Fruit fly (Drosophila melanogaster) whole organism, embryonic: Measurements from ENCODE around the gene CG4291.
A peak's percentile ranks its signal among the peaks of the same experiment; 100 is the strongest.

Source experiments
- Ada2b ChIP-seq: fragments of 200-800 bp; sonication (Bioruptor generic); IDR thresholded peaks from 2 replicates; pipeline ENCODE4 v1.3.6; 2022; ENCODE audit warnings: missing biosample characterization, missing genetic modification characterization
- Awh ChIP-seq: fragments of 200-800 bp; sonication (Bioruptor generic); IDR thresholded peaks from 2 replicates; pipeline ENCODE4, ENCODE4 v1.3.6; 2022; ENCODE audit warnings: missing biosample characterization, missing genetic modification characterization
- Bdp1 ChIP-seq: fragments of 200-800 bp; sonication (Bioruptor generic); optimal IDR thresholded peaks from 3 replicates; lab custom pipeline; 2016; ENCODE audit warnings: missing biosample characterization, missing genetic modification characterization
- CG10209 ChIP-seq: fragments of 200-800 bp; sonication (Bioruptor generic); optimal IDR thresholded peaks from 3 replicates; lab custom pipeline; 2017; ENCODE audit warnings: missing biosample characterization, mild to moderate bottlenecking, missing genetic modification characterization, missing genetic modification reagents
- CG10462 ChIP-seq: fragments of 200-800 bp; sonication (Bioruptor generic); optimal IDR thresholded peaks from 2 replicates; lab custom pipeline; 2016; ENCODE audit warnings: missing biosample characterization, missing genetic modification characterization
- CG10543 ChIP-seq: fragments of 200-800 bp; sonication (Bioruptor generic); optimal IDR thresholded peaks from 3 replicates; lab custom pipeline; 2017; ENCODE audit warnings: missing biosample characterization, mild to moderate bottlenecking, missing genetic modification characterization, moderate library complexity
- CG12155 ChIP-seq: fragments of 200-800 bp; sonication (Bioruptor generic); optimal IDR thresholded peaks from 3 replicates; lab custom pipeline; 2016; ENCODE audit warnings: missing biosample characterization, missing genetic modification characterization
- CG13287 ChIP-seq: fragments of 200-800 bp; sonication (Bioruptor generic); IDR thresholded peaks from 2 replicates; pipeline ENCODE4 v1.3.6; 2022; ENCODE audit warnings: missing biosample characterization, missing genetic modification characterization; ENCODE audit not compliant: partially characterized antibody
- CG14667 ChIP-seq: fragments of 200-800 bp; sonication (Bioruptor generic); IDR thresholded peaks from 2 replicates; pipeline ENCODE4 v1.3.6; 2022; ENCODE audit warnings: missing biosample characterization, missing genetic modification characterization
- CG14860 ChIP-seq: fragments of 200-800 bp; sonication (Bioruptor generic); IDR thresholded peaks from 3 replicates; pipeline ENCODE4 v1.3.6; 2022; ENCODE audit warnings: missing biosample characterization, missing genetic modification characterization; ENCODE audit not compliant: partially characterized antibody
- CG17361 ChIP-seq: fragments of 200-800 bp; sonication (Bioruptor generic); IDR thresholded peaks from 3 replicates; pipeline ENCODE4 v1.3.6; 2022; ENCODE audit warnings: missing biosample characterization, missing genetic modification characterization
- CG17385 ChIP-seq: fragments of 200-800 bp; sonication (Bioruptor generic); optimal IDR thresholded peaks from 3 replicates; lab custom pipeline; 2018; ENCODE audit warnings: missing biosample characterization, mild to moderate bottlenecking, missing genetic modification characterization
- CG2199 ChIP-seq: fragments of 200-800 bp; sonication (Bioruptor generic); IDR thresholded peaks from 3 replicates; pipeline ENCODE4 v1.3.6; 2022; ENCODE audit warnings: missing biosample characterization, missing genetic modification characterization
- CG2678 ChIP-seq: fragments of 200-800 bp; sonication (Bioruptor generic); optimal IDR thresholded peaks from 3 replicates; lab custom pipeline; 2019; ENCODE audit warnings: missing biosample characterization, mild to moderate bottlenecking, missing genetic modification characterization, moderate library complexity
- CG2712 ChIP-seq: fragments of 200-800 bp; optimal IDR thresholded peaks from 3 replicates; lab custom pipeline; 2019; ENCODE audit warnings: missing biosample characterization, mild to moderate bottlenecking, missing genetic modification characterization, moderate library complexity
- CG3847 ChIP-seq: fragments of 200-800 bp; sonication (Bioruptor generic); IDR thresholded peaks from 2 replicates; pipeline ENCODE4 v1.3.6; 2022; ENCODE audit warnings: missing biosample characterization, missing genetic modification characterization
- CG4360 ChIP-seq: fragments of 200-800 bp; sonication (Bioruptor generic); IDR thresholded peaks from 2 replicates; pipeline ENCODE4 v1.3.6; 2022; ENCODE audit warnings: missing biosample characterization, missing genetic modification characterization
- CG5953 ChIP-seq: fragments of 200-800 bp; sonication (Bioruptor generic); IDR thresholded peaks from 2 replicates; pipeline ENCODE4 v1.3.6; 2022; ENCODE audit warnings: missing biosample characterization, missing genetic modification characterization
- CG6689 ChIP-seq: fragments of 200-800 bp; sonication (Bioruptor generic); IDR thresholded peaks from 2 replicates; pipeline ENCODE4 v1.3.6; 2022; ENCODE audit warnings: missing biosample characterization, missing genetic modification characterization
- CG9437 ChIP-seq: fragments of 200-800 bp; sonication (Bioruptor generic); optimal IDR thresholded peaks from 2 replicates; lab custom pipeline; 2018; ENCODE audit warnings: missing biosample characterization, mild to moderate bottlenecking, missing genetic modification characterization
- CG9609 ChIP-seq: fragments of 200-800 bp; sonication (Bioruptor generic); optimal IDR thresholded peaks from 3 replicates; lab custom pipeline; 2016; ENCODE audit warnings: missing biosample characterization, missing genetic modification characterization
- CG9797 ChIP-seq: fragments of 200-800 bp; sonication (Bioruptor generic); optimal IDR thresholded peaks from 3 replicates; lab custom pipeline; 2018; ENCODE audit warnings: missing biosample characterization, mild to moderate bottlenecking, missing genetic modification characterization
- CHES-1-like ChIP-seq: fragments of 200-800 bp; sonication (Bioruptor generic); optimal IDR thresholded peaks from 2 replicates; lab custom pipeline; 2016; ENCODE audit warnings: missing biosample characterization, missing genetic modification characterization
- D19A ChIP-seq: fragments of 200-800 bp; optimal IDR thresholded peaks from 3 replicates; lab custom pipeline; 2019; ENCODE audit warnings: missing biosample characterization, mild to moderate bottlenecking, missing genetic modification characterization, moderate library complexity
- Dip2 ChIP-seq: fragments of 200-800 bp; sonication (Bioruptor generic); IDR thresholded peaks from 2 replicates; pipeline ENCODE4 v1.3.6; 2022; ENCODE audit warnings: missing biosample characterization, missing genetic modification characterization
- Oaz ChIP-seq: fragments of 200-800 bp; sonication (Bioruptor generic); IDR thresholded peaks from 2 replicates; pipeline ENCODE4 v1.3.6; 2022; ENCODE audit warnings: missing biosample characterization, missing genetic modification characterization
- Poxn ChIP-seq: fragments of 200-800 bp; sonication (Bioruptor generic); IDR thresholded peaks from 2 replicates; pipeline ENCODE4 v1.3.6; 2022; ENCODE audit warnings: missing biosample characterization, missing genetic modification characterization
- Rfx ChIP-seq: fragments of 200-800 bp; sonication (Bioruptor generic); IDR thresholded peaks from 2 replicates; pipeline ENCODE4 v1.3.6; 2022; ENCODE audit warnings: missing biosample characterization, missing genetic modification characterization
- Six4 ChIP-seq: fragments of 200-800 bp; sonication (Bioruptor generic); optimal IDR thresholded peaks from 2 replicates; lab custom pipeline; 2016; ENCODE audit warnings: missing biosample characterization, missing genetic modification characterization
- Trl ChIP-seq, 3 experiments: fragments of >200 bp in 2 of 3; fragments of 200-800 bp in 1 of 3; sonication (Bioruptor generic) in 1 of 3; optimal IDR thresholded peaks; 2 replicates in 1 of 3; 3 replicates in 2 of 3; lab custom pipeline; 2016 to 2017; ENCODE audit warnings: missing biosample characterization in 1 of 3, missing genetic modification characterization in 1 of 3
- ac ChIP-seq: fragments of 200-800 bp; sonication (Bioruptor generic); optimal IDR thresholded peaks from 3 replicates; lab custom pipeline; 2017; ENCODE audit warnings: missing biosample characterization, mild to moderate bottlenecking, missing genetic modification characterization
- al ChIP-seq: fragments of 200-800 bp; sonication (Bioruptor generic); IDR thresholded peaks from 2 replicates; pipeline ENCODE4 v1.3.6; 2022; ENCODE audit warnings: missing biosample characterization, missing genetic modification characterization
- amos ChIP-seq: fragments of 200-800 bp; sonication (Bioruptor generic); IDR thresholded peaks from 2 replicates; pipeline ENCODE4 v1.3.6; 2022; ENCODE audit warnings: missing biosample characterization, missing genetic modification characterization; ENCODE audit not compliant: partially characterized antibody
- bab2 ChIP-seq: fragments of 200-800 bp; sonication (Bioruptor generic); optimal IDR thresholded peaks from 2 replicates; lab custom pipeline; 2016; ENCODE audit warnings: missing biosample characterization, missing genetic modification characterization
- caup ChIP-seq: fragments of 200-800 bp; sonication (Bioruptor generic); optimal IDR thresholded peaks from 3 replicates; lab custom pipeline; 2017; ENCODE audit warnings: missing biosample characterization, mild to moderate bottlenecking, missing genetic modification characterization, moderate library complexity; ENCODE audit not compliant: severe bottlenecking
- dmrt11E ChIP-seq: fragments of 200-800 bp; sonication (Bioruptor generic); optimal IDR thresholded peaks from 3 replicates; lab custom pipeline; 2018; ENCODE audit warnings: missing biosample characterization, mild to moderate bottlenecking, missing genetic modification characterization, moderate library complexity
- dmrt99B ChIP-seq: fragments of 200-800 bp; sonication (Bioruptor generic); optimal IDR thresholded peaks from 2 replicates; lab custom pipeline; 2018; ENCODE audit warnings: missing biosample characterization, mild to moderate bottlenecking, missing genetic modification characterization, moderate library complexity
- dpn ChIP-seq, 2 experiments: fragments of 200-800 bp; sonication (Bioruptor generic); optimal IDR thresholded peaks; 3 replicates each; lab custom pipeline; 2016; ENCODE audit warnings: missing biosample characterization in 2 of 2, missing genetic modification characterization in 2 of 2
- en ChIP-seq: fragments of 200-800 bp; sonication (Bioruptor generic); optimal IDR thresholded peaks from 2 replicates; lab custom pipeline; 2016; ENCODE audit warnings: missing biosample characterization, missing genetic modification characterization
- grn ChIP-seq: fragments of 200-800 bp; sonication (Bioruptor generic); optimal IDR thresholded peaks from 3 replicates; lab custom pipeline; 2017; ENCODE audit warnings: missing biosample characterization, missing genetic modification characterization
- jigr1 ChIP-seq: fragments of 200-800 bp; sonication (Bioruptor generic); IDR thresholded peaks from 3 replicates; pipeline ENCODE4 v1.3.6; 2022; ENCODE audit warnings: missing biosample characterization, missing genetic modification characterization
- org-1 ChIP-seq: fragments of 200-800 bp; sonication (Bioruptor generic); optimal IDR thresholded peaks from 2 replicates; lab custom pipeline; 2017; ENCODE audit warnings: missing biosample characterization, missing genetic modification characterization
- ranshi ChIP-seq: fragments of 200-800 bp; sonication (Bioruptor generic); IDR thresholded peaks from 2 replicates; pipeline ENCODE4 v1.3.6; 2022; ENCODE audit warnings: missing biosample characterization, missing genetic modification characterization
- row ChIP-seq: fragments of 200-800 bp; sonication (Bioruptor generic); IDR thresholded peaks from 3 replicates; pipeline ENCODE4 v1.3.6; 2022; ENCODE audit warnings: missing biosample characterization, missing genetic modification characterization
- sens-2 ChIP-seq: fragments of 200-800 bp; sonication (Bioruptor generic); IDR thresholded peaks from 2 replicates; pipeline ENCODE4 v1.3.6; 2022; ENCODE audit warnings: missing biosample characterization, missing genetic modification characterization
- sug ChIP-seq: fragments of 200-800 bp; optimal IDR thresholded peaks from 2 replicates; lab custom pipeline; 2019; ENCODE audit warnings: missing biosample characterization, mild to moderate bottlenecking, missing genetic modification characterization, moderate library complexity
- trh ChIP-seq: fragments of 200-800 bp; sonication (Bioruptor generic); optimal IDR thresholded peaks from 2 replicates; lab custom pipeline; 2016; ENCODE audit warnings: missing biosample characterization, missing genetic modification characterization
- tup ChIP-seq: fragments of 200-800 bp; sonication (Bioruptor generic); optimal IDR thresholded peaks from 2 replicates; lab custom pipeline; 2016; ENCODE audit warnings: missing biosample characterization, mild to moderate bottlenecking, missing genetic modification characterization, moderate library complexity
- twi ChIP-seq: fragments of 200-800 bp; optimal IDR thresholded peaks from 2 replicates; lab custom pipeline; 2019; ENCODE audit warnings: missing biosample characterization, mild to moderate bottlenecking, missing genetic modification characterization, moderate library complexity
- tx ChIP-seq: fragments of 200-800 bp; sonication (Bioruptor generic); optimal IDR thresholded peaks from 2 replicates; lab custom pipeline; 2016; ENCODE audit warnings: missing biosample characterization, missing genetic modification characterization

The CG4291 gene

dm6 chr2L:855052-855547 lies 2.6 kb upstream of the CG4291 start, which contains the start of gene CG13949 (continued):
- TF ChIP-seq CG14860: no peak
- TF ChIP-seq dpn (GFP tag; optimal IDR thresholded peaks at IDR 0.05; lab: Kevin White, UChicago): peak; percentile 48 to 67
- TF ChIP-seq Six4 (GFP tag; lab: Kevin White, UChicago): peak; percentile 0
- 0 out of 2 replicates have a peak, but pooled peaks have one; percentile 18 for TF ChIP-seq CG4360
- peak; percentile 66; the same call in 2 of the 3 replicates for TF ChIP-seq CG17361
- peak; percentile 21 for TF ChIP-seq dmrt11E (tag; lab: Kevin White, UChicago)
- TF ChIP-seq CG3847 (GFP tag; lab: Robert Waterston, UW): peak; percentile 92
- TF ChIP-seq Oaz (GFP tag; lab: Robert Waterston, UW): no peak
- peak; percentile 33 for TF ChIP-seq CHES-1-like
- peak; percentile 69 for TF ChIP-seq CG12155 (GFP tag; lab: Kevin White, UChicago)
- TF ChIP-seq CG13287 (GFP tag; lab: Robert Waterston, UW): peak; percentile 66
- peak; percentile 72; the same call in 2 of the 3 replicates for TF ChIP-seq CG2199
- TF ChIP-seq CG10462 (GFP tag; lab: Kevin White, UChicago): peak; percentile 87
- TF ChIP-seq ranshi: peak; percentile 78
- peak; percentile 53 for TF ChIP-seq caup (GFP tag; lab: Kevin White, UChicago)
- TF ChIP-seq CG2712 (tag; lab: Kevin White, UChicago): peak; percentile 70
- no peak for TF ChIP-seq sens-2 (GFP tag; lab: Robert Waterston, UW)
- no peak for TF ChIP-seq CG9437 (GFP tag; lab: Kevin White, UChicago)
- peak; percentile 93 for TF ChIP-seq Rfx (GFP tag; lab: Robert Waterston, UW)
- peak; percentile 5 for TF ChIP-seq CG10543 (GFP tag; lab: Kevin White, UChicago)
- 0 out of 2 replicates have a peak, but pooled peaks have one; percentile 40 for TF ChIP-seq CG5953 (GFP tag; lab: Robert Waterston, UW)
- TF ChIP-seq bab2 (GFP tag; lab: Kevin White, UChicago): peak; percentile 51
- TF ChIP-seq tup (GFP tag; lab: Kevin White, UChicago): no peak
- TF ChIP-seq org-1 (GFP tag; lab: Kevin White, UChicago): no peak
- peak; percentile 44 for TF ChIP-seq sug (tag; lab: Kevin White, UChicago)
- peak; percentile 46 for TF ChIP-seq dmrt99B (tag; lab: Kevin White, UChicago)
- TF ChIP-seq CG14667: peak; percentile 51; the same call in 1 of the 2 replicates
- TF ChIP-seq Awh: peak; percentile 72
- no peak for TF ChIP-seq D19A
- peak; percentile 73; the same call in 1 of the 2 replicates for TF ChIP-seq Ada2b (GFP tag; lab: Robert Waterston, UW)
- TF ChIP-seq Dip2: no peak
- peak; percentile 65 for TF ChIP-seq CG6689
- peak; percentile 61 for TF ChIP-seq tx (GFP tag; lab: Kevin White, UChicago)
- TF ChIP-seq CG9797 (GFP tag; lab: Kevin White, UChicago): no peak
- TF ChIP-seq amos (GFP tag; lab: Robert Waterston, UW): peak; percentile 56
- peak; percentile 67 for TF ChIP-seq al
- no peak for TF ChIP-seq Trl (optimal IDR thresholded peaks at IDR 0.05; lab: Kevin White, UChicago)
- peak; percentile 60 for TF ChIP-seq Trl (GFP tag; optimal IDR thresholded peaks at IDR 0.05; lab: Kevin White, UChicago)
- peak; percentile 56 for TF ChIP-seq grn
- TF ChIP-seq twi (tag; lab: Kevin White, UChicago): peak; percentile 19
- peak; percentile 69 for TF ChIP-seq row (GFP tag; lab: Robert Waterston, UW)
- peak; percentile 44 for TF ChIP-seq CG10209 (GFP tag; lab: Kevin White, UChicago)
- peak; percentile 73 for TF ChIP-seq CG2678 (tag; lab: Kevin White, UChicago)
- no peak for TF ChIP-seq trh (GFP tag; lab: Kevin White, UChicago)
- TF ChIP-seq jigr1 (GFP tag; lab: Robert Waterston, UW): no peak
- peak; percentile 46 for TF ChIP-seq CG17385 (GFP tag; lab: Kevin White, UChicago)
- peak; percentile 51 for TF ChIP-seq CG9609 (GFP tag; lab: Kevin White, UChicago)
- TF ChIP-seq en: peak; percentile 42
- peak; percentile 31 for TF ChIP-seq Bdp1 (GFP tag; lab: Kevin White, UChicago)
- no peak for TF ChIP-seq ac (GFP tag; lab: Kevin White, UChicago)
- TF ChIP-seq Poxn (GFP tag; lab: Robert Waterston, UW): 0 out of 2 replicates have a peak, but pooled peaks have one; percentile 8
